Fruit fly (Drosophila melanogaster): ENCODE results near the gene CG6462.

The CG6462 gene

DNA sequence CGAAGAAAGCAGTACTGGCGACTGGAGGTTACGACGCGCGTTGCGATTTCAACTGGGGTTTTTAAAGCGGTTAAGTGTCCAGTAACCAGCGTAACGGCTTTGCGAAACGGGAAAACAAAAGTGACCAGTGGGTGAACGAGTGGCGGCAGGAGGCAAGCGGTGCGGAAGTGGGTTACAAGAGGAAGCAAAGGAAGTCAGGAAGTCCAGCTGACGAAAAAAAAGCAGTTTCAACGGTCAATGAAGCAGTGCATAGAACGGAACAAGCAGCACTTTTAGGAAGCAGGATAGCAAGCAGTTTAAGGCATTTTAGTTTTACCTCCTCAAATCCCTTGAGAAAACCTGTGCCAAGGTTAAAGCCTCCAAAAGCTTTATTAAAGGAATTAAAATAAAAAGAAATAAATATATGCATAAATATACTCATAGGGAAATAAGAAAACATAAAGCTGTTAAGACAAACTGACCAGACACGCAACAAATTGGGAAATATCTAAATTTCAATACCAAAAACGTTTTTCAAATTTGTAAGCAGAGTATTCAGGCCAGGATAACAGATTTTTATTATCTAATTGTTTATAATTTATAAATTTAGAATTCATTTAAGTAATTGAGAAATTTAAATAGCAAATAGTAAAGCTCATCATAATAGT, 22.3 kb downstream of the CG6462 start, which contains the start of gene CG6592 (continued):
- TF ChIP-seq Jarid2 (GFP tag; optimal IDR thresholded peaks at IDR 0.05) (no peak), fd64A (GFP tag; optimal IDR thresholded peaks at IDR 0.05) (no peak), bsh (GFP tag; optimal IDR thresholded peaks at IDR 0.05) (no peak), CG14965 (GFP tag; optimal IDR thresholded peaks at IDR 0.05; ENCODE audit: borderline replicate concordance) (no peak), ac (GFP tag; optimal IDR thresholded peaks at IDR 0.05) (peak; percentile 82), CG9876 (GFP tag; optimal IDR thresholded peaks at IDR 0.05) (peak; percentile 77), Hey (tag; optimal IDR thresholded peaks at IDR 0.05) (no peak), Neu2 (GFP tag; optimal IDR thresholded peaks at IDR 0.05; ENCODE audit: borderline replicate concordance) (peak; percentile 55), bcd (GFP tag; optimal IDR thresholded peaks at IDR 0.05) (peak; percentile 12), CG30403 (GFP tag; optimal IDR thresholded peaks at IDR 0.05) (no peak), jing (GFP tag; optimal IDR thresholded peaks at IDR 0.05) (peak; percentile 5), lola (GFP tag; optimal IDR thresholded peaks at IDR 0.05) (peak in 1 of 3 experiments; percentile 63), Mes4 (GFP tag; optimal IDR thresholded peaks at IDR 0.05) (peak; percentile 60), hth (optimal IDR thresholded peaks at IDR 0.05) (no peak), prd (optimal IDR thresholded peaks at IDR 0.05) (no peak), prd (GFP tag; IDR thresholded peaks at IDR 0.05) (peak; percentile 76), YL-1 (GFP tag; optimal IDR thresholded peaks at IDR 0.05) (peak; percentile 34), Atf-2 (GFP tag; optimal IDR thresholded peaks at IDR 0.05) (peak; percentile 32), aop (GFP tag; IDR thresholded peaks at IDR 0.05) (peak; percentile 40; the same call in 1 of the 2 replicates), CG11695 (GFP tag; IDR thresholded peaks at IDR 0.05) (no peak), Oli (tag; optimal IDR thresholded peaks at IDR 0.05) (peak; percentile 29), tio (GFP tag; optimal IDR thresholded peaks at IDR 0.05) (no peak), tll (GFP tag; optimal IDR thresholded peaks at IDR 0.05) (peak in 1 of 2 experiments; percentile 67), amos (GFP tag; IDR thresholded peaks at IDR 0.05; ENCODE audit: partially characterized antibody) (peak; percentile 12; the same call in 1 of the 2 replicates), CG17328 (GFP tag; IDR thresholded peaks at IDR 0.05) (peak; percentile 76), CG1602 (GFP tag; optimal IDR thresholded peaks at IDR 0.05) (peak; percentile 48), lilli (GFP tag; optimal IDR thresholded peaks at IDR 0.05) (no peak), CG9609 (GFP tag; optimal IDR thresholded peaks at IDR 0.05) (peak; percentile 36), CG9932 (GFP tag; IDR thresholded peaks at IDR 0.05) (no peak), CG10321 (GFP tag; IDR thresholded peaks at IDR 0.05) (no peak), ftz-f1 (GFP tag; optimal IDR thresholded peaks at IDR 0.05) (no peak), CG4360 (GFP tag; IDR thresholded peaks at IDR 0.05) (no peak), CG7839 (tag; optimal IDR thresholded peaks at IDR 0.05) (peak; percentile 49), her (GFP tag; optimal IDR thresholded peaks at IDR 0.05) (peak; percentile 14), CG16863 (GFP tag; optimal IDR thresholded peaks at IDR 0.05) (peak; percentile 24), CG2875 (GFP tag; optimal IDR thresholded peaks at IDR 0.05) (peak; percentile 19), croc (GFP tag; conservative IDR thresholded peaks at IDR 0.05) (peak; percentile 26; the same call in 1 of the 3 replicates), grn (GFP tag; optimal IDR thresholded peaks at IDR 0.05) (no peak), wek (GFP tag; optimal IDR thresholded peaks at IDR 0.05) (peak; percentile 20), CG1603 (tag; optimal IDR thresholded peaks at IDR 0.05) (peak; percentile 52), Optix (GFP tag; IDR thresholded peaks at IDR 0.05) (0 out of 3 replicates have a peak, but pooled peaks have one; percentile 28), insv (GFP tag; optimal IDR thresholded peaks at IDR 0.05) (peak in 1 of 2 experiments; percentile 22), CG17568 (GFP tag; optimal IDR thresholded peaks at IDR 0.05) (peak; percentile 24), gcm (GFP tag; optimal IDR thresholded peaks at IDR 0.05) (no peak), Hr3 (GFP tag; optimal IDR thresholded peaks at IDR 0.05) (no peak), Myb (GFP tag; optimal IDR thresholded peaks at IDR 0.05) (peak; percentile 63), phol (tag; optimal IDR thresholded peaks at IDR 0.05) (peak; percentile 62), vvl (GFP tag; IDR thresholded peaks at IDR 0.05) (0 out of 2 replicates have a peak, but pooled peaks have one; percentile 22), E2f2 (GFP tag; IDR thresholded peaks at IDR 0.05) (no peak)
